Fruit fly (Drosophila melanogaster) whole organism, embryonic: ENCODE measurements around the gene Spn28Db.

Experiments
- Atf3 ChIP-seq: fragments of 200-800 bp; sonication (Bioruptor generic); optimal IDR thresholded peaks from 3 replicates; lab custom pipeline; 2016; ENCODE audit warnings: missing biosample characterization, missing genetic modification characterization
- B-H1 ChIP-seq: fragments of 200-800 bp; sonication (Bioruptor generic); IDR thresholded peaks from 3 replicates; pipeline ENCODE4 v1.3.6; 2022; ENCODE audit warnings: missing biosample characterization, missing genetic modification characterization
- Bgb ChIP-seq: fragments of 200-800 bp; sonication (Bioruptor generic); IDR thresholded peaks from 2 replicates; pipeline ENCODE4 v1.3.6; 2022; ENCODE audit warnings: missing biosample characterization, missing genetic modification characterization; ENCODE audit not compliant: partially characterized antibody
- CG11085 ChIP-seq: fragments of 200-800 bp; sonication (Bioruptor generic); IDR thresholded peaks from 2 replicates; pipeline ENCODE4 v1.3.6; 2022; ENCODE audit warnings: missing biosample characterization, missing genetic modification characterization
- CG11398 ChIP-seq: fragments of 200-800 bp; sonication (Bioruptor generic); optimal IDR thresholded peaks from 2 replicates; lab custom pipeline; 2016; ENCODE audit warnings: missing biosample characterization, missing genetic modification characterization
- CG11504 ChIP-seq: fragments of 200-800 bp; sonication (Bioruptor generic); optimal IDR thresholded peaks from 3 replicates; lab custom pipeline; 2019; ENCODE audit warnings: missing biosample characterization, mild to moderate bottlenecking, missing genetic modification characterization, moderate library complexity
- CG12391 ChIP-seq: fragments of 200-800 bp; sonication (Bioruptor generic); optimal IDR thresholded peaks from 3 replicates; lab custom pipeline; 2018; ENCODE audit warnings: missing biosample characterization, mild to moderate bottlenecking, missing genetic modification characterization, moderate library complexity
- CG13287 ChIP-seq: fragments of 200-800 bp; sonication (Bioruptor generic); IDR thresholded peaks from 2 replicates; pipeline ENCODE4 v1.3.6; 2022; ENCODE audit warnings: missing biosample characterization, missing genetic modification characterization; ENCODE audit not compliant: partially characterized antibody
- CG13424 ChIP-seq: fragments of 200-800 bp; sonication (Bioruptor generic); optimal IDR thresholded peaks from 2 replicates; lab custom pipeline; 2019; ENCODE audit warnings: missing biosample characterization, mild to moderate bottlenecking, missing genetic modification characterization, moderate library complexity
- CG15269 ChIP-seq: fragments of 200-800 bp; sonication (Bioruptor generic); optimal IDR thresholded peaks from 2 replicates; lab custom pipeline; 2018; ENCODE audit warnings: missing biosample characterization, mild to moderate bottlenecking, missing genetic modification characterization, moderate library complexity
- CG16779 ChIP-seq: fragments of 200-800 bp; sonication (Bioruptor generic); IDR thresholded peaks from 2 replicates; pipeline ENCODE4 v1.3.6; 2022; ENCODE audit warnings: missing biosample characterization, missing genetic modification characterization
- CG16863 ChIP-seq: fragments of 200-800 bp; sonication (Bioruptor generic); optimal IDR thresholded peaks from 3 replicates; lab custom pipeline; 2016; ENCODE audit warnings: missing biosample characterization, missing genetic modification characterization
- CG2678 ChIP-seq: fragments of 200-800 bp; sonication (Bioruptor generic); optimal IDR thresholded peaks from 3 replicates; lab custom pipeline; 2019; ENCODE audit warnings: missing biosample characterization, mild to moderate bottlenecking, missing genetic modification characterization, moderate library complexity
- CG30403 ChIP-seq: fragments of 200-800 bp; sonication (Bioruptor generic); optimal IDR thresholded peaks from 3 replicates; lab custom pipeline; 2016; ENCODE audit warnings: missing biosample characterization, missing genetic modification characterization
- CG32767 ChIP-seq: fragments of 200-800 bp; sonication (Bioruptor generic); IDR thresholded peaks from 2 replicates; pipeline ENCODE4 v1.3.6; 2022; ENCODE audit warnings: missing biosample characterization, missing genetic modification characterization
- CG3847 ChIP-seq: fragments of 200-800 bp; sonication (Bioruptor generic); IDR thresholded peaks from 2 replicates; pipeline ENCODE4 v1.3.6; 2022; ENCODE audit warnings: missing biosample characterization, missing genetic modification characterization
- CG7839 ChIP-seq: fragments of 200-800 bp; sonication (Bioruptor generic); optimal IDR thresholded peaks from 3 replicates; lab custom pipeline; 2018; ENCODE audit warnings: missing biosample characterization, mild to moderate bottlenecking, missing genetic modification characterization, moderate library complexity
- CG8765 ChIP-seq: fragments of 200-800 bp; sonication (Bioruptor generic); IDR thresholded peaks from 2 replicates; pipeline ENCODE4 v1.3.6; 2022; ENCODE audit warnings: missing biosample characterization, missing genetic modification characterization
- CG9932 ChIP-seq: fragments of 200-800 bp; sonication (Bioruptor generic); IDR thresholded peaks from 2 replicates; pipeline ENCODE4 v1.3.6; 2022; ENCODE audit warnings: missing biosample characterization, missing genetic modification characterization
- Fer3 ChIP-seq: fragments of 200-800 bp; sonication (Bioruptor generic); optimal IDR thresholded peaks from 2 replicates; lab custom pipeline; 2018; ENCODE audit warnings: missing biosample characterization, mild to moderate bottlenecking, missing genetic modification characterization, moderate library complexity
- Gsc ChIP-seq: fragments of 200-800 bp; sonication (Bioruptor generic); IDR thresholded peaks from 2 replicates; pipeline ENCODE4 v1.3.6; 2022; ENCODE audit warnings: missing biosample characterization, missing genetic modification characterization
- HmgZ ChIP-seq: fragments of 200-800 bp; sonication (Bioruptor generic); optimal IDR thresholded peaks from 2 replicates; lab custom pipeline; 2018; ENCODE audit warnings: missing biosample characterization, mild to moderate bottlenecking, missing genetic modification characterization
- Hmr ChIP-seq: fragments of 200-800 bp; sonication (Bioruptor generic); optimal IDR thresholded peaks from 3 replicates; lab custom pipeline; 2017; ENCODE audit warnings: mild to moderate bottlenecking, missing biosample characterization, missing genetic modification reagents, missing genetic modification characterization
- Hr39 ChIP-seq: fragments of >200 bp; optimal IDR thresholded peaks from 2 replicates; lab custom pipeline; 2017
- Hr51 ChIP-seq, 2 experiments: fragments of 200-800 bp; sonication (Bioruptor generic); optimal IDR thresholded peaks; 2 replicates in 1 of 2; 3 replicates in 1 of 2; lab custom pipeline; 2016 to 2018; ENCODE audit warnings: missing biosample characterization in 2 of 2, missing genetic modification characterization in 2 of 2, mild to moderate bottlenecking in 1 of 2, moderate library complexity in 1 of 2
- Mes4 ChIP-seq: fragments of 200-800 bp; sonication (Bioruptor generic); optimal IDR thresholded peaks from 2 replicates; lab custom pipeline; 2016; ENCODE audit warnings: missing biosample characterization, missing genetic modification characterization
- Myb ChIP-seq: fragments of 200-800 bp; sonication (Bioruptor generic); optimal IDR thresholded peaks from 2 replicates; lab custom pipeline; 2016; ENCODE audit warnings: missing biosample characterization, missing genetic modification characterization
- Optix ChIP-seq: fragments of 200-800 bp; sonication (Bioruptor generic); IDR thresholded peaks from 3 replicates; pipeline ENCODE4 v1.3.6; 2022; ENCODE audit warnings: missing biosample characterization, missing genetic modification characterization
- PHDP ChIP-seq: fragments of 200-800 bp; sonication (Bioruptor generic); optimal IDR thresholded peaks from 3 replicates; lab custom pipeline; 2018; ENCODE audit warnings: missing biosample characterization, mild to moderate bottlenecking, missing genetic modification characterization, moderate library complexity
- Ravus ChIP-seq: fragments of 200-800 bp; sonication (Bioruptor generic); IDR thresholded peaks from 2 replicates; pipeline ENCODE4 v1.3.6; 2022; ENCODE audit warnings: missing biosample characterization, missing genetic modification characterization
- Sox102F ChIP-seq: fragments of 200-800 bp; sonication (Bioruptor generic); optimal IDR thresholded peaks from 2 replicates; lab custom pipeline; 2018; ENCODE audit warnings: missing biosample characterization, mild to moderate bottlenecking, missing genetic modification characterization, moderate library complexity
- Sry-δ ChIP-seq: fragments of 200-800 bp; sonication (Bioruptor generic); optimal IDR thresholded peaks from 2 replicates; lab custom pipeline; 2016; ENCODE audit warnings: missing biosample characterization, missing genetic modification characterization
- chm ChIP-seq: fragments of 200-800 bp; sonication (Bioruptor generic); IDR thresholded peaks from 2 replicates; pipeline ENCODE4 v1.3.6; 2022; ENCODE audit warnings: missing biosample characterization, missing genetic modification characterization
- ci ChIP-seq: fragments of 200-800 bp; sonication (Bioruptor generic); IDR thresholded peaks from 3 replicates; pipeline ENCODE4 v1.3.6; 2022; ENCODE audit warnings: missing biosample characterization, missing genetic modification characterization
- dmrt99B ChIP-seq: fragments of 200-800 bp; sonication (Bioruptor generic); optimal IDR thresholded peaks from 2 replicates; lab custom pipeline; 2018; ENCODE audit warnings: missing biosample characterization, mild to moderate bottlenecking, missing genetic modification characterization, moderate library complexity
- esg ChIP-seq: fragments of 200-800 bp; sonication (Bioruptor generic); conservative IDR thresholded peaks from 2 replicates; pipeline ENCODE4 v1.3.6; 2022; ENCODE audit warnings: missing biosample characterization, missing genetic modification characterization
- gem ChIP-seq: fragments of 200-800 bp; sonication (Bioruptor generic); optimal IDR thresholded peaks from 2 replicates; lab custom pipeline; 2019; ENCODE audit warnings: missing biosample characterization, mild to moderate bottlenecking, missing genetic modification characterization, moderate library complexity
- jigr1 ChIP-seq: fragments of 200-800 bp; sonication (Bioruptor generic); IDR thresholded peaks from 3 replicates; pipeline ENCODE4 v1.3.6; 2022; ENCODE audit warnings: missing biosample characterization, missing genetic modification characterization
- nerfin-1 ChIP-seq: fragments of 200-800 bp; sonication (Bioruptor generic); optimal IDR thresholded peaks from 3 replicates; lab custom pipeline; 2019; ENCODE audit warnings: missing biosample characterization, mild to moderate bottlenecking, missing genetic modification characterization, moderate library complexity
- nmo ChIP-seq: fragments of 200-800 bp; sonication (Bioruptor generic); optimal IDR thresholded peaks from 2 replicates; lab custom pipeline; 2018; ENCODE audit warnings: missing biosample characterization, mild to moderate bottlenecking, missing genetic modification characterization, moderate library complexity
- row ChIP-seq: fragments of 200-800 bp; sonication (Bioruptor generic); IDR thresholded peaks from 3 replicates; pipeline ENCODE4 v1.3.6; 2022; ENCODE audit warnings: missing biosample characterization, missing genetic modification characterization
- sd ChIP-seq: fragments of 200-800 bp; sonication (Bioruptor generic); optimal IDR thresholded peaks from 3 replicates; lab custom pipeline; 2018; ENCODE audit warnings: missing biosample characterization, mild to moderate bottlenecking, missing genetic modification characterization, moderate library complexity
- sens ChIP-seq: fragments of 200-800 bp; sonication (Bioruptor generic); peaks from one replicate; lab custom pipeline; 2016; ENCODE audit warnings: missing biosample characterization, missing genetic modification characterization
- slbo ChIP-seq: fragments of 200-800 bp; sonication (Bioruptor generic); IDR thresholded peaks from 2 replicates; pipeline ENCODE4 v1.3.6; 2022; ENCODE audit warnings: missing biosample characterization, missing genetic modification characterization
- tgo ChIP-seq: fragments of 200-800 bp; sonication (Bioruptor generic); IDR thresholded peaks from 3 replicates; pipeline ENCODE4 v1.3.6; 2022; ENCODE audit warnings: missing biosample characterization, missing genetic modification characterization
- tna ChIP-seq: fragments of 200-800 bp; sonication (Bioruptor generic); IDR thresholded peaks from 2 replicates; pipeline ENCODE4 v1.3.6; 2022; ENCODE audit warnings: missing biosample characterization, missing genetic modification characterization; ENCODE audit not compliant: partially characterized antibody
- ttk ChIP-seq: fragments of 200-800 bp; sonication (Bioruptor generic); IDR thresholded peaks from 2 replicates; pipeline ENCODE4 v2.1.2; 2022; ENCODE audit warnings: missing biosample characterization, missing genetic modification characterization
- tx ChIP-seq: fragments of 200-800 bp; sonication (Bioruptor generic); optimal IDR thresholded peaks from 2 replicates; lab custom pipeline; 2016; ENCODE audit warnings: missing biosample characterization, missing genetic modification characterization
- unpg ChIP-seq: fragments of 200-800 bp; sonication (Bioruptor generic); optimal IDR thresholded peaks from 3 replicates; lab custom pipeline; 2018; ENCODE audit warnings: missing biosample characterization, mild to moderate bottlenecking, missing genetic modification characterization, moderate library complexity
- wdn ChIP-seq: fragments of 200-800 bp; sonication (Bioruptor generic); IDR thresholded peaks from 2 replicates; pipeline ENCODE4 v1.3.6; 2022; ENCODE audit warnings: missing biosample characterization, missing genetic modification characterization

Gene Spn28Db

dm6 chr2L:7923636-7924301 lies 33.3 kb upstream of the Spn28Db start:
- TF ChIP-seq sd (peak; percentile 17), Sox102F (peak; percentile 14), Ravus (GFP tag; lab: Robert Waterston, UW) (no peak), PHDP (tag; lab: Kevin White, UChicago) (peak; percentile 25), CG7839 (tag; lab: Kevin White, UChicago) (peak; percentile 8), ttk (GFP tag; lab: Robert Waterston, UW) (no peak), Hmr (GFP tag; lab: Kevin White, UChicago) (no peak), CG32767 (no peak), esg (GFP tag; lab: Robert Waterston, UW) (no peak), tx (GFP tag; lab: Kevin White, UChicago) (no peak), CG15269 (peak; percentile 14), CG16863 (GFP tag; lab: Kevin White, UChicago) (no peak), nmo (GFP tag; lab: Kevin White, UChicago) (no peak), CG11504 (tag; lab: Kevin White, UChicago) (peak; percentile 12), row (GFP tag; lab: Robert Waterston, UW) (peak; percentile 59), CG13424 (tag; lab: Kevin White, UChicago) (peak; percentile 17), Optix (GFP tag; lab: Robert Waterston, UW) (no peak), dmrt99B (tag; lab: Kevin White, UChicago) (peak; percentile 19), slbo (GFP tag; lab: Robert Waterston, UW) (peak; percentile 31; the same call in 1 of the 2 replicates), CG2678 (tag; lab: Kevin White, UChicago) (peak; percentile 8), Bgb (no peak), chm (GFP tag; lab: Robert Waterston, UW) (no peak), wdn (GFP tag; lab: Robert Waterston, UW) (no peak), gem (peak; percentile 40), Mes4 (no peak), sens (GFP tag; lab: Kevin White, UChicago) (peak; percentile 43), Fer3 (tag; lab: Kevin White, UChicago) (no peak), Atf3 (GFP tag; lab: Kevin White, UChicago) (no peak), tgo (GFP tag; lab: Robert Waterston, UW) (peak; percentile 31; the same call in 1 of the 3 replicates), Hr39 (peak; percentile 54), jigr1 (GFP tag; lab: Robert Waterston, UW) (no peak), CG12391 (tag; lab: Kevin White, UChicago) (peak; percentile 6), tna (GFP tag; lab: Robert Waterston, UW) (0 out of 2 replicates have a peak, but pooled peaks have one; percentile 0), CG3847 (GFP tag; lab: Robert Waterston, UW) (0 out of 2 replicates have a peak, but pooled peaks have one; percentile 8), Myb (GFP tag; lab: Kevin White, UChicago) (no peak), CG11085 (GFP tag; lab: Robert Waterston, UW) (no peak), CG9932 (GFP tag; lab: Robert Waterston, UW) (no peak), B-H1 (GFP tag; lab: Robert Waterston, UW) (no peak), CG16779 (GFP tag; lab: Robert Waterston, UW) (no peak), ci (GFP tag; lab: Robert Waterston, UW) (0 out of 3 replicates have a peak, but pooled peaks have one; percentile 18), Hr51 (GFP tag; optimal IDR thresholded peaks at IDR 0.05; lab: Kevin White, UChicago) (peak in 1 of 2 experiments; percentile 20), CG8765 (GFP tag; lab: Robert Waterston, UW) (no peak), unpg (GFP tag; lab: Kevin White, UChicago) (peak; percentile 30), Gsc (GFP tag; lab: Robert Waterston, UW) (no peak), HmgZ (no peak), CG13287 (GFP tag; lab: Robert Waterston, UW) (no peak), Sry-δ (GFP tag; lab: Kevin White, UChicago) (no peak), CG11398 (GFP tag; lab: Kevin White, UChicago) (no peak), CG30403 (GFP tag; lab: Kevin White, UChicago) (no peak), nerfin-1 (tag; lab: Kevin White, UChicago) (no peak)
